Fruit fly (Drosophila melanogaster): ENCODE measurements around the gene LpR1.

LpR1 gene

dm6 chr3R:25782855-25783424 lies 20.0 kb upstream of the LpR1 start:
- TF ChIP-seq woc (GFP tag; optimal IDR thresholded peaks at IDR 0.05) (no peak), jim (GFP tag; optimal IDR thresholded peaks at IDR 0.05) (no peak), pan (optimal IDR thresholded peaks at IDR 0.05) (no peak), Hr83 (GFP tag; optimal IDR thresholded peaks at IDR 0.05; ENCODE audit: poor library complexity, severe bottlenecking) (no peak), Dif (GFP tag; optimal IDR thresholded peaks at IDR 0.05; ENCODE audit: partially characterized antibody) (peak; percentile 63), dl (GFP tag; optimal IDR thresholded peaks at IDR 0.05; ENCODE audit: insufficient read depth in 1 of 2, partially characterized antibody in 2 of 2) (peak in 1 of 2 experiments; percentile 1), rgr (GFP tag; optimal IDR thresholded peaks at IDR 0.05) (no peak), psq (GFP tag; optimal IDR thresholded peaks at IDR 0.05) (no peak), N (GFP tag; optimal IDR thresholded peaks at IDR 0.05) (no peak), OdsH (GFP tag; optimal IDR thresholded peaks at IDR 0.05) (no peak), br (GFP tag; optimal IDR thresholded peaks at IDR 0.05) (no peak), CrebA (GFP tag; optimal IDR thresholded peaks at IDR 0.05; ENCODE audit: borderline replicate concordance) (no peak), foxo (GFP tag; optimal IDR thresholded peaks at IDR 0.05) (no peak), GATAd (GFP tag; optimal IDR thresholded peaks at IDR 0.05) (no peak), Mio (GFP tag; optimal IDR thresholded peaks at IDR 0.05) (no peak)

- TF ChIP-seq CrebA (GFP tag; optimal IDR thresholded peaks at IDR 0.05; ENCODE audit: borderline replicate concordance), result no peak
- no peak for TF ChIP-seq N (GFP tag; optimal IDR thresholded peaks at IDR 0.05)
- no peak for TF ChIP-seq OdsH (GFP tag; optimal IDR thresholded peaks at IDR 0.05)
- no peak for TF ChIP-seq Jra (GFP tag; optimal IDR thresholded peaks at IDR 0.05)
- no peak for TF ChIP-seq jim (GFP tag; optimal IDR thresholded peaks at IDR 0.05)
- TF ChIP-seq foxo (GFP tag; optimal IDR thresholded peaks at IDR 0.05), result no peak
- TF ChIP-seq fru (GFP tag; optimal IDR thresholded peaks at IDR 0.05), result no peak
- TF ChIP-seq h (GFP tag; optimal IDR thresholded peaks at IDR 0.05), result no peak
- no peak for TF ChIP-seq lola (GFP tag; optimal IDR thresholded peaks at IDR 0.05)
- TF ChIP-seq psq (GFP tag; optimal IDR thresholded peaks at IDR 0.05), result no peak
Observed at dm6 chr3R:25778205-25778604, 15.3 kb upstream of the LpR1 start, which contains the start of gene CG4956. Gene CG4956 (minus strand): TSS chr3R:25778305.

dm6 chr3R:25777098-25777497 lies 14.2 kb upstream of the LpR1 start, which contains the start of gene CG17195:
Gene CG17195 (minus strand): TSS chr3R:25777198.
- TF ChIP-seq N (GFP tag; optimal IDR thresholded peaks at IDR 0.05), result no peak
- TF ChIP-seq CG32264 (GFP tag; optimal IDR thresholded peaks at IDR 0.05), result no peak
- no peak for TF ChIP-seq rgr (GFP tag; optimal IDR thresholded peaks at IDR 0.05)
- TF ChIP-seq brk (GFP tag; optimal IDR thresholded peaks at IDR 0.05), result no peak
- no peak for TF ChIP-seq Jra (GFP tag; optimal IDR thresholded peaks at IDR 0.05)
- TF ChIP-seq dsf (GFP tag; optimal IDR thresholded peaks at IDR 0.05; ENCODE audit: borderline replicate concordance), result no peak
- TF ChIP-seq Mio (GFP tag; optimal IDR thresholded peaks at IDR 0.05), result no peak
- no peak for TF ChIP-seq woc (GFP tag; optimal IDR thresholded peaks at IDR 0.05)
- TF ChIP-seq Hnf4 (GFP tag; optimal IDR thresholded peaks at IDR 0.05), result no peak
- no peak for TF ChIP-seq CG9705 (GFP tag; optimal IDR thresholded peaks at IDR 0.05)
- TF ChIP-seq tai (GFP tag; optimal IDR thresholded peaks at IDR 0.05), result no peak
- no peak for TF ChIP-seq HLH106 (tag; optimal IDR thresholded peaks at IDR 0.05)
- no peak for TF ChIP-seq Dif (GFP tag; optimal IDR thresholded peaks at IDR 0.05; ENCODE audit: partially characterized antibody)
- no peak for TF ChIP-seq OdsH (GFP tag; optimal IDR thresholded peaks at IDR 0.05)
- no peak for TF ChIP-seq pan (optimal IDR thresholded peaks at IDR 0.05)
- TF ChIP-seq lola (GFP tag; optimal IDR thresholded peaks at IDR 0.05), result no peak
- TF ChIP-seq Hr83 (GFP tag; optimal IDR thresholded peaks at IDR 0.05; ENCODE audit: poor library complexity, severe bottlenecking), result no peak

dm6 chr3R:25776137-25776536 lies 13.2 kb upstream of the LpR1 start, which contains the start of gene CG17196:
Gene CG17196 (minus strand): TSS chr3R:25776237.
- TF ChIP-seq br (GFP tag; optimal IDR thresholded peaks at IDR 0.05) (no peak), tai (GFP tag; optimal IDR thresholded peaks at IDR 0.05) (no peak), fru (GFP tag; optimal IDR thresholded peaks at IDR 0.05) (no peak), ey (GFP tag; optimal IDR thresholded peaks at IDR 0.05) (no peak), lola (GFP tag; optimal IDR thresholded peaks at IDR 0.05) (no peak), Hr83 (GFP tag; optimal IDR thresholded peaks at IDR 0.05; ENCODE audit: poor library complexity, severe bottlenecking) (no peak), dmrt93B (GFP tag; optimal IDR thresholded peaks at IDR 0.05) (no peak), sv (GFP tag; optimal IDR thresholded peaks at IDR 0.05) (no peak), rgr (GFP tag; optimal IDR thresholded peaks at IDR 0.05) (no peak), sage (GFP tag; optimal IDR thresholded peaks at IDR 0.05) (no peak), Mio (GFP tag; optimal IDR thresholded peaks at IDR 0.05) (no peak), HLH106 (tag; optimal IDR thresholded peaks at IDR 0.05) (no peak), GATAd (GFP tag; optimal IDR thresholded peaks at IDR 0.05) (no peak), Myc (optimal IDR thresholded peaks at IDR 0.05) (no peak), dl (GFP tag; optimal IDR thresholded peaks at IDR 0.05; ENCODE audit: insufficient read depth in 1 of 2, partially characterized antibody in 2 of 2) (no peak)
